Worm (Caenorhabditis elegans) whole organism, young adult: Measurements from ENCODE around the gene K09B3.1.

Experiments
- F37B4.10 ChIP-seq: fragments of 200-800 bp; sonication (Bioruptor generic); IDR thresholded peaks from 2 replicates; pipeline ENCODE4 v1.3.6; 2022; ENCODE audit warnings: missing genetic modification characterization, missing compliant biosample characterization
- Y95B8A.8 ChIP-seq: fragments of 200-800 bp; sonication (Bioruptor generic); IDR thresholded peaks from 2 replicates; pipeline ENCODE4 v1.3.6; 2022; ENCODE audit warnings: missing genetic modification reagents, missing genetic modification characterization, missing compliant biosample characterization
- ceh-91 ChIP-seq: fragments of 200-800 bp; sonication (Bioruptor generic); IDR thresholded peaks from 2 replicates; pipeline ENCODE4 v1.3.6; 2022; ENCODE audit warnings: missing genetic modification reagents, missing genetic modification characterization, missing compliant biosample characterization
- efl-1 ChIP-seq: fragments of 150-350 bp; optimal IDR thresholded peaks from 2 replicates; lab custom pipeline; 2014; ENCODE audit warnings: missing biosample characterization, missing genetic modification reagents, missing genetic modification characterization
- hlh-12 ChIP-seq: sonication (generic microtip); optimal IDR thresholded peaks from 2 replicates; lab custom pipeline; 2016; ENCODE audit warnings: missing genetic modification characterization, missing compliant biosample characterization
- unc-62 ChIP-seq: fragments of 150-350 bp; optimal IDR thresholded peaks from 2 replicates; lab custom pipeline; 2014; ENCODE audit warnings: missing biosample characterization, missing genetic modification reagents, missing genetic modification characterization
- xnd-1 ChIP-seq: sonication (generic microtip); optimal IDR thresholded peaks from 2 replicates; lab custom pipeline; 2016; ENCODE audit warnings: missing genotype, missing genetic modification reagents, missing genetic modification characterization, missing compliant biosample characterization

ce11 chrIV:3827724-3828123, 33.2 kb downstream of the K09B3.1 start:
- no peak for TF ChIP-seq F37B4.10
- TF ChIP-seq ceh-91 (GFP tag; lab: Robert Waterston, UW) = no peak
- no peak for TF ChIP-seq efl-1 (GFP tag; lab: Kevin White, UChicago)
- no peak for TF ChIP-seq Y95B8A.8 (GFP tag; lab: Robert Waterston, UW)
- no peak for TF ChIP-seq hlh-12 (tag; lab: Kevin White, UChicago)
- TF ChIP-seq unc-62 (GFP tag; lab: Kevin White, UChicago) = no peak
- no peak for TF ChIP-seq xnd-1
